Fruit fly (Drosophila melanogaster) whole organism, wandering third instar larva: ENCODE data around the gene siz.
A peak's percentile ranks its signal among the peaks of the same experiment; 100 is the strongest.

Source experiments
- CrebA ChIP-seq: fragments of 200-800 bp; sonication (Bioruptor generic); optimal IDR thresholded peaks from 2 replicates; lab custom pipeline; 2016; ENCODE audit warnings: missing biosample characterization, mild to moderate bottlenecking, missing genetic modification characterization, borderline replicate concordance
- Hr83 ChIP-seq: fragments of 200-300 bp; sonication (Bioruptor generic); optimal IDR thresholded peaks from 2 replicates; lab custom pipeline; 2016; ENCODE audit warnings: missing biosample characterization, mild to moderate bottlenecking, missing genetic modification characterization, moderate library complexity; ENCODE audit not compliant: poor library complexity, severe bottlenecking
- N ChIP-seq: fragments of >200 bp; optimal IDR thresholded peaks from 2 replicates; lab custom pipeline; 2018; ENCODE audit warnings: missing biosample characterization, missing external identifiers, missing genetic modification characterization
- br ChIP-seq: fragments of 200-800 bp; sonication (Bioruptor generic); optimal IDR thresholded peaks from 2 replicates; lab custom pipeline; 2016; ENCODE audit warnings: missing biosample characterization, missing genetic modification characterization
- brk ChIP-seq: fragments of 200-800 bp; sonication (Bioruptor generic); optimal IDR thresholded peaks from 2 replicates; lab custom pipeline; 2016; ENCODE audit warnings: missing biosample characterization, mild to moderate bottlenecking, missing genetic modification characterization
- h ChIP-seq: fragments of 200-800 bp; sonication (Bioruptor generic); optimal IDR thresholded peaks from 3 replicates; lab custom pipeline; 2016; ENCODE audit warnings: missing biosample characterization, mild to moderate bottlenecking, missing genetic modification characterization
- pan ChIP-seq: fragments of >200 bp; optimal IDR thresholded peaks from 2 replicates; lab custom pipeline; 2017
- psq ChIP-seq: fragments of 200-800 bp; sonication (Bioruptor generic); optimal IDR thresholded peaks from 3 replicates; lab custom pipeline; 2017; ENCODE audit warnings: missing biosample characterization, mild to moderate bottlenecking, missing genetic modification characterization, moderate library complexity
- sv ChIP-seq: fragments of 200-800 bp; sonication (Bioruptor generic); optimal IDR thresholded peaks from 3 replicates; lab custom pipeline; 2016; ENCODE audit warnings: missing biosample characterization, missing genetic modification characterization
- usp ChIP-seq: fragments of >200 bp; optimal IDR thresholded peaks from 2 replicates; lab custom pipeline; 2017; ENCODE audit warnings: missing biosample characterization, missing genetic modification characterization

dm6 chr3L:21049417-21049914 is 15.1 kb downstream of the siz start:
- TF ChIP-seq usp (GFP tag; lab: Kevin White, UChicago): no peak
- TF ChIP-seq Hr83 (GFP tag; lab: Kevin White, UChicago): peak; percentile 3
- peak; percentile 76 for TF ChIP-seq N (GFP tag; lab: Kevin White, UChicago)
- no peak for TF ChIP-seq CrebA (GFP tag; lab: Kevin White, UChicago)
- peak; percentile 6 for TF ChIP-seq h (GFP tag; lab: Kevin White, UChicago)
- TF ChIP-seq br (GFP tag; lab: Kevin White, UChicago): no peak
- TF ChIP-seq pan (lab: Kevin White, UChicago): no peak
- TF ChIP-seq psq: peak; percentile 38
- no peak for TF ChIP-seq sv (GFP tag; lab: Kevin White, UChicago)
- TF ChIP-seq brk (GFP tag; lab: Kevin White, UChicago): no peak
